Worm (Caenorhabditis elegans): ENCODE measurements around the gene tag-120.

DNA sequence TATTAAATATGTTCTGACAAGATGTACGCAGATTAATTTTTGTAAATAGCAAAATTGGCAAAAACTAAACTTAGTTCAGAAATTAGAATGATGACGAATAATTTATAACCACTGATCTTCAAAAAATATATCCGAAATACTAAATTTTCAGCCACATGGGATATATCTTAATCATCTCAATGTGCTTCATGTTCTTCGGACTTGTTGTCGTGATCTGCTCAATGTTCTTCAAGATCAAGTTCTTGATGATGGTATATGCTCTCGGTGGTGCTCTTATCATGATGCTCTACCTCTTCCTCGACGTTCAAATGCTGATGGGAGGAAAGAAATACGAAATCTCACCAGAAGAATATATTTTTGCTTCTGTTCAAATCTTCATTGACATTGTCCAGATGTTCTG lies 3.0 kb downstream of the tag-120 start:
- no peak for TF ChIP-seq flt-1 (GFP tag; IDR thresholded peaks at IDR 0.05)
- no peak for TF ChIP-seq med-1 (GFP tag; optimal IDR thresholded peaks at IDR 0.05; ENCODE audit: insufficient read depth)
- TF ChIP-seq klf-2 (GFP tag; conservative IDR thresholded peaks at IDR 0.05), result no peak
